Fruit fly (Drosophila melanogaster) whole organism: ENCODE results near the gene CG3226.

Experiments used
- psq ChIP-seq: fragments of >200 bp; optimal IDR thresholded peaks from 2 replicates; lab custom pipeline; 2017
- usp ChIP-seq: fragments of >200 bp; optimal IDR thresholded peaks from 2 replicates; lab custom pipeline; 2017; ENCODE audit warnings: missing biosample characterization, missing genetic modification characterization, mixed read lengths

dm6 chrX:6700990-6701530, 47.0 kb upstream of the CG3226 start:
- TF ChIP-seq usp (GFP tag; lab: Kevin White, UChicago) (no peak), psq (no peak)
